Fruit fly (Drosophila melanogaster) whole organism, pupa: ENCODE results near the gene Pex14.

Source experiments
- CG10348 ChIP-seq: fragments of 200-800 bp; sonication (Bioruptor generic); IDR thresholded peaks from 2 replicates; pipeline ENCODE4 v1.3.6; 2022; ENCODE audit warnings: missing biosample characterization, missing genetic modification characterization
- CG14655 ChIP-seq: fragments of 200-800 bp; sonication (Bioruptor generic); optimal IDR thresholded peaks from 3 replicates; lab custom pipeline; 2017; ENCODE audit warnings: mild to moderate bottlenecking, missing biosample characterization, missing genetic modification reagents, missing genetic modification characterization
- CG32121 ChIP-seq: fragments of 200-800 bp; sonication (Bioruptor generic); IDR thresholded peaks from 2 replicates; pipeline ENCODE4 v1.3.6; 2022; ENCODE audit warnings: missing biosample characterization, missing genetic modification characterization
- CG4496 ChIP-seq: fragments of 200-800 bp; sonication (Bioruptor generic); IDR thresholded peaks from 3 replicates; pipeline ENCODE4 v1.3.6; 2022; ENCODE audit warnings: missing biosample characterization, missing genetic modification characterization
- CG8301 ChIP-seq: fragments of 200-800 bp; sonication (Bioruptor generic); optimal IDR thresholded peaks from 2 replicates; lab custom pipeline; 2018; ENCODE audit warnings: missing biosample characterization, mild to moderate bottlenecking, missing genetic modification characterization
- EcR ChIP-seq: fragments of 200-800 bp; sonication (Bioruptor generic); optimal IDR thresholded peaks from 3 replicates; lab custom pipeline; 2019; ENCODE audit warnings: missing biosample characterization, missing genetic modification characterization, mild to moderate bottlenecking, moderate library complexity, missing genetic modification reagents
- Pif1A ChIP-seq: fragments of 200-800 bp; sonication (Bioruptor generic); optimal IDR thresholded peaks from 3 replicates; lab custom pipeline; 2016; ENCODE audit warnings: missing biosample characterization, missing genetic modification characterization
- Snoo ChIP-seq: fragments of 200-800 bp; sonication (Bioruptor generic); optimal IDR thresholded peaks from 3 replicates; lab custom pipeline; 2017; ENCODE audit warnings: missing biosample characterization, mild to moderate bottlenecking, missing genetic modification characterization, inconsistent platforms
- fd96Ca ChIP-seq: fragments of 200-800 bp; sonication (Bioruptor generic); IDR thresholded peaks from 3 replicates; pipeline ENCODE4 v1.3.6; 2022; ENCODE audit warnings: missing biosample characterization, missing genetic modification characterization
- gl ChIP-seq: fragments of 200-800 bp; sonication (Bioruptor generic); optimal IDR thresholded peaks from 2 replicates; lab custom pipeline; 2018; ENCODE audit warnings: missing biosample characterization, mild to moderate bottlenecking, missing genetic modification characterization

- TF ChIP-seq CG4496 (GFP tag; lab: Robert Waterston, UW) (no peak), gl (tag; lab: Kevin White, UChicago) (no peak), Snoo (tag; lab: Kevin White, UChicago) (no peak), Pif1A (GFP tag; lab: Kevin White, UChicago) (no peak), CG32121 (GFP tag; lab: Robert Waterston, UW) (no peak), CG14655 (GFP tag; lab: Kevin White, UChicago) (no peak), CG10348 (GFP tag; lab: Robert Waterston, UW) (no peak), EcR (GFP tag; lab: Kevin White, UChicago) (no peak), fd96Ca (GFP tag; lab: Robert Waterston, UW) (no peak), CG8301 (no peak)
Observed at dm6 chr3L:20797379-20797778, 18.8 kb downstream of the Pex14 start.
